Worm (Caenorhabditis elegans) whole organism, L4 larva: ENCODE data around the gene eelo-2.

Experiments
- aly-2 ChIP-seq: sonication (generic microtip); optimal IDR thresholded peaks from 2 replicates; lab custom pipeline; 2018; ENCODE audit warnings: missing biosample characterization, missing genetic modification characterization
- ceh-82 ChIP-seq: sonication (generic microtip); optimal IDR thresholded peaks from 2 replicates; lab custom pipeline; 2017; ENCODE audit warnings: missing biosample characterization, missing genetic modification characterization
- duxl-1 ChIP-seq: sonication (generic microtip); optimal IDR thresholded peaks from 2 replicates; lab custom pipeline; 2016; ENCODE audit warnings: mild to moderate bottlenecking, missing genetic modification characterization, moderate library complexity, missing compliant biosample characterization; ENCODE audit not compliant: poor library complexity
- fkh-10 ChIP-seq: fragments of 150-350 bp; optimal IDR thresholded peaks from 2 replicates; lab custom pipeline; 2014; ENCODE audit warnings: missing biosample characterization, missing genetic modification reagents, missing genetic modification characterization
- lir-3 ChIP-seq: sonication (generic microtip); optimal IDR thresholded peaks from 2 replicates; lab custom pipeline; 2016; ENCODE audit warnings: mild to moderate bottlenecking, missing genetic modification characterization, missing compliant biosample characterization
- nhr-111 ChIP-seq: fragments of 200-800 bp; sonication (Bioruptor generic); optimal IDR thresholded peaks from 2 replicates; lab custom pipeline; 2018; ENCODE audit warnings: mild to moderate bottlenecking, missing genetic modification characterization, missing compliant biosample characterization
- nhr-76 ChIP-seq: fragments of 150-350 bp; optimal IDR thresholded peaks from 2 replicates; lab custom pipeline; 2014; ENCODE audit warnings: missing biosample characterization, missing genetic modification characterization
- nhr-77 ChIP-seq: fragments of 150-350 bp; optimal IDR thresholded peaks from 2 replicates; lab custom pipeline; 2014; ENCODE audit warnings: missing biosample characterization, missing genetic modification characterization
- skn-1 ChIP-seq: fragments of 150-350 bp; optimal IDR thresholded peaks from 2 replicates; lab custom pipeline; 2014; ENCODE audit warnings: missing biosample characterization, missing genetic modification characterization

ce11 chrIV:17294489-17294888 is 44.6 kb downstream of the eelo-2 start, which contains the start of gene T28F3.5:
- TF ChIP-seq aly-2 (tag; lab: Kevin White, UChicago): no peak
- no peak for TF ChIP-seq duxl-1 (tag; lab: Kevin White, UChicago)
- TF ChIP-seq nhr-77: no peak
- no peak for TF ChIP-seq ceh-82
- TF ChIP-seq nhr-76: no peak
- TF ChIP-seq lir-3 (tag; lab: Kevin White, UChicago): no peak
- no peak for TF ChIP-seq skn-1 (tag; lab: Kevin White, UChicago)
- no peak for TF ChIP-seq fkh-10 (GFP tag; lab: Kevin White, UChicago)
- no peak for TF ChIP-seq nhr-111
